Worm (Caenorhabditis elegans) whole organism, young adult: ENCODE results near the gene C54C6.7.
A peak's percentile ranks its signal among the peaks of the same experiment; 100 is the strongest.

Experiments used
- B0019.2 ChIP-seq: fragments of 200-800 bp; sonication (Bioruptor generic); conservative IDR thresholded peaks from 2 replicates; pipeline ENCODE4 v1.3.6; 2022; ENCODE audit warnings: missing genetic modification reagents, missing genetic modification characterization, missing compliant biosample characterization
- F10E7.11 ChIP-seq: sonication (generic microtip); optimal IDR thresholded peaks from 2 replicates; lab custom pipeline; 2017; ENCODE audit warnings: mild to moderate bottlenecking, missing genetic modification characterization, moderate library complexity, missing compliant biosample characterization
- F22D6.2 ChIP-seq: sonication (generic microtip); optimal IDR thresholded peaks from 2 replicates; lab custom pipeline; 2016; ENCODE audit warnings: mild to moderate bottlenecking, missing genetic modification characterization, missing compliant biosample characterization
- F23B12.7 ChIP-seq: sonication (generic microtip); optimal IDR thresholded peaks from 2 replicates; lab custom pipeline; 2017; ENCODE audit warnings: missing genetic modification characterization, mild to moderate bottlenecking, missing compliant biosample characterization, antibody characterized with exemption, moderate library complexity; ENCODE audit not compliant: insufficient read depth
- F33H1.4 ChIP-seq: fragments of 200-800 bp; sonication (Bioruptor generic); IDR thresholded peaks from 2 replicates; pipeline ENCODE4 v1.3.6; 2022; ENCODE audit warnings: missing genetic modification reagents, missing genetic modification characterization, missing compliant biosample characterization
- F39B2.1 ChIP-seq: fragments of 200-800 bp; sonication (Bioruptor generic); IDR thresholded peaks from 2 replicates; pipeline ENCODE4 v1.3.6; 2022; ENCODE audit warnings: missing genetic modification reagents, missing genetic modification characterization, missing compliant biosample characterization
- F52B5.7 ChIP-seq: sonication (generic microtip); optimal IDR thresholded peaks from 2 replicates; lab custom pipeline; 2016; ENCODE audit warnings: mild to moderate bottlenecking, missing genetic modification characterization, missing compliant biosample characterization
- K11D2.4 ChIP-seq: fragments of 200-800 bp; sonication (Bioruptor generic); IDR thresholded peaks from 2 replicates; pipeline ENCODE4 v1.3.6; 2022; ENCODE audit warnings: missing genetic modification reagents, missing genetic modification characterization, missing compliant biosample characterization
- K12H6.12 ChIP-seq: fragments of 200-800 bp; sonication (Bioruptor generic); optimal IDR thresholded peaks from 2 replicates; lab custom pipeline; 2018; ENCODE audit warnings: mild to moderate bottlenecking, missing genetic modification characterization, missing compliant biosample characterization
- T07F8.4 ChIP-seq: sonication (generic microtip); optimal IDR thresholded peaks from 2 replicates; lab custom pipeline; 2016; ENCODE audit warnings: mild to moderate bottlenecking, missing genetic modification characterization, moderate library complexity, missing compliant biosample characterization
- Y56A3A.18 ChIP-seq: fragments of 200-800 bp; sonication (Bioruptor generic); IDR thresholded peaks from 2 replicates; pipeline ENCODE4 v1.3.6; 2022; ENCODE audit warnings: missing genetic modification reagents, missing genetic modification characterization, missing compliant biosample characterization
- attf-5 ChIP-seq: fragments of 200-800 bp; sonication (Bioruptor generic); optimal IDR thresholded peaks from 2 replicates; lab custom pipeline; 2018; ENCODE audit warnings: mild to moderate bottlenecking, missing genetic modification characterization, missing compliant biosample characterization
- ccch-3 ChIP-seq: fragments of 200-800 bp; sonication (Bioruptor generic); optimal IDR thresholded peaks from 2 replicates; lab custom pipeline; 2018; ENCODE audit warnings: mild to moderate bottlenecking, missing genetic modification characterization, missing compliant biosample characterization
- cebp-1 ChIP-seq, 2 experiments: fragments of 200-800 bp in 1 of 2; sonication (Bioruptor generic) in 1 of 2; sonication (generic microtip) in 1 of 2; IDR thresholded peaks in 1 of 2; optimal IDR thresholded peaks in 1 of 2; 2 replicates each; pipeline versions ENCODE4 v1.3.6 to Lab custom; 2017 to 2022; ENCODE audit warnings: missing compliant biosample characterization in 2 of 2, missing genetic modification characterization in 2 of 2, mild to moderate bottlenecking in 1 of 2, missing genetic modification reagents in 1 of 2, moderate library complexity in 1 of 2
- ceh-100 ChIP-seq: fragments of 200-800 bp; sonication (Bioruptor generic); IDR thresholded peaks from 2 replicates; pipeline ENCODE4 v1.3.6; 2022; ENCODE audit warnings: missing genetic modification reagents, missing genetic modification characterization, missing compliant biosample characterization
- ceh-27 ChIP-seq: fragments of 200-800 bp; sonication (Bioruptor generic); optimal IDR thresholded peaks from 2 replicates; lab custom pipeline; 2018; ENCODE audit warnings: mild to moderate bottlenecking, missing genetic modification characterization, moderate library complexity, missing compliant biosample characterization
- ceh-40 ChIP-seq: fragments of 200-800 bp; sonication (Bioruptor generic); IDR thresholded peaks from 2 replicates; pipeline ENCODE4 v1.3.6; 2022; ENCODE audit warnings: missing genetic modification characterization, missing compliant biosample characterization
- ceh-91 ChIP-seq: fragments of 200-800 bp; sonication (Bioruptor generic); IDR thresholded peaks from 2 replicates; pipeline ENCODE4 v1.3.6; 2022; ENCODE audit warnings: missing genetic modification reagents, missing genetic modification characterization, missing compliant biosample characterization
- dox-1 ChIP-seq: fragments of 200-800 bp; sonication (Bioruptor generic); IDR thresholded peaks from 2 replicates; pipeline ENCODE4 v1.3.6; 2022; ENCODE audit warnings: missing genetic modification reagents, missing genetic modification characterization, missing compliant biosample characterization
- dpff-1 ChIP-seq: sonication (generic microtip); optimal IDR thresholded peaks from 2 replicates; lab custom pipeline; 2017; ENCODE audit warnings: mild to moderate bottlenecking, missing genetic modification characterization, missing compliant biosample characterization
- efl-1 ChIP-seq: fragments of 150-350 bp; optimal IDR thresholded peaks from 2 replicates; lab custom pipeline; 2014; ENCODE audit warnings: missing biosample characterization, missing genetic modification reagents, missing genetic modification characterization
- egl-44 ChIP-seq: fragments of 200-800 bp; sonication (Bioruptor generic); IDR thresholded peaks from 2 replicates; pipeline ENCODE4 v1.3.6; 2022; ENCODE audit warnings: missing genetic modification reagents, missing genetic modification characterization, missing compliant biosample characterization
- ekl-4 ChIP-seq: fragments of 200-800 bp; sonication (Bioruptor generic); IDR thresholded peaks from 2 replicates; pipeline ENCODE4 v1.3.6; 2022; ENCODE audit warnings: missing genetic modification reagents, missing genetic modification characterization, missing compliant biosample characterization
- lin-40 ChIP-seq: sonication (generic microtip); optimal IDR thresholded peaks from 2 replicates; lab custom pipeline; 2016; ENCODE audit warnings: missing genetic modification characterization, mild to moderate bottlenecking, missing compliant biosample characterization, missing genotype, missing genetic modification reagents
- lin-54 ChIP-seq: fragments of 200-800 bp; sonication (Bioruptor generic); optimal IDR thresholded peaks from 2 replicates; lab custom pipeline; 2018; ENCODE audit warnings: mild to moderate bottlenecking, missing genetic modification characterization, missing compliant biosample characterization
- lsl-1 ChIP-seq: fragments of 200-800 bp; sonication (Bioruptor generic); optimal IDR thresholded peaks from 2 replicates; lab custom pipeline; 2018; ENCODE audit warnings: mild to moderate bottlenecking, missing genetic modification characterization, moderate library complexity, missing compliant biosample characterization
- madf-10 ChIP-seq: sonication (generic microtip); optimal IDR thresholded peaks from 2 replicates; lab custom pipeline; 2016; ENCODE audit warnings: mild to moderate bottlenecking, missing genetic modification characterization, missing compliant biosample characterization
- madf-6 ChIP-seq: fragments of 200-800 bp; sonication (Bioruptor generic); IDR thresholded peaks from 2 replicates; pipeline ENCODE4 v1.3.6; 2022; ENCODE audit warnings: missing genetic modification reagents, missing genetic modification characterization, missing compliant biosample characterization
- mcd-1 ChIP-seq: fragments of 200-800 bp; sonication (Bioruptor generic); IDR thresholded peaks from 2 replicates; pipeline ENCODE4 v1.3.6; 2022; ENCODE audit warnings: missing genetic modification reagents, missing genetic modification characterization, missing compliant biosample characterization
- nfya-1 ChIP-seq: sonication (generic microtip); optimal IDR thresholded peaks from 2 replicates; lab custom pipeline; 2017; ENCODE audit warnings: antibody characterized with exemption, missing compliant biosample characterization, missing genetic modification characterization, borderline replicate concordance; ENCODE audit not compliant: insufficient read depth
- nfyb-1 ChIP-seq: fragments of 200-800 bp; sonication (Bioruptor generic); IDR thresholded peaks from 2 replicates; pipeline ENCODE4 v1.3.6; 2022; ENCODE audit warnings: missing genetic modification reagents, missing genetic modification characterization, missing compliant biosample characterization
- pbrm-1 ChIP-seq: fragments of 200-800 bp; sonication (Bioruptor generic); IDR thresholded peaks from 2 replicates; pipeline ENCODE4 v1.3.6; 2022; ENCODE audit warnings: missing genetic modification reagents, missing genetic modification characterization, missing compliant biosample characterization
- snpc-4 ChIP-seq, 5 experiments: fragments of 150-350 bp in 1 of 5; sonication (generic microtip) in 4 of 5; optimal IDR thresholded peaks; 2 replicates each; lab custom pipeline; 2014 to 2018; ENCODE audit warnings: missing genetic modification characterization in 5 of 5, missing biosample characterization in 3 of 5, antibody characterized with exemption in 2 of 5, mild to moderate bottlenecking in 2 of 5, missing compliant biosample characterization in 2 of 5, missing genotype in 2 of 5, moderate library complexity in 2 of 5, missing genetic modification reagents in 1 of 5
- somi-1 ChIP-seq: fragments of 200-800 bp; sonication (Bioruptor generic); optimal IDR thresholded peaks from 2 replicates; lab custom pipeline; 2018; ENCODE audit warnings: mild to moderate bottlenecking, missing genetic modification characterization, missing compliant biosample characterization
- tbp1 ChIP-seq: fragments of 200-800 bp; sonication (Bioruptor generic); optimal IDR thresholded peaks from 2 replicates; lab custom pipeline; 2018; ENCODE audit warnings: mild to moderate bottlenecking, missing genetic modification characterization, missing compliant biosample characterization
- tlf-1 ChIP-seq: fragments of 200-800 bp; sonication (Bioruptor generic); optimal IDR thresholded peaks from 2 replicates; lab custom pipeline; 2018; ENCODE audit warnings: mild to moderate bottlenecking, missing genetic modification characterization, missing compliant biosample characterization
- zim-3 ChIP-seq: sonication (generic microtip); optimal IDR thresholded peaks from 2 replicates; lab custom pipeline; 2017; ENCODE audit warnings: mild to moderate bottlenecking, missing genetic modification characterization, moderate library complexity, missing compliant biosample characterization
- ztf-25 ChIP-seq: fragments of 200-800 bp; sonication (Bioruptor generic); IDR thresholded peaks from 2 replicates; pipeline ENCODE4 v1.3.6; 2022; ENCODE audit warnings: missing genetic modification reagents, missing genetic modification characterization, missing compliant biosample characterization
- ztf-26 ChIP-seq: sonication (generic microtip); optimal IDR thresholded peaks from 2 replicates; lab custom pipeline; 2017; ENCODE audit warnings: missing genetic modification characterization, missing compliant biosample characterization
- ztf-28 ChIP-seq: fragments of 200-800 bp; sonication (Bioruptor generic); IDR thresholded peaks from 2 replicates; pipeline ENCODE4 v1.3.6; 2022; ENCODE audit warnings: missing genetic modification reagents, missing genetic modification characterization, missing compliant biosample characterization
- ztf-6 ChIP-seq: fragments of 200-800 bp; sonication (Bioruptor generic); IDR thresholded peaks from 2 replicates; pipeline ENCODE4 v1.3.6; 2022; ENCODE audit warnings: missing genetic modification reagents, missing genetic modification characterization, missing compliant biosample characterization

The C54C6.7 gene

ce11 chrIII:3540424-3540823 is 5.8 kb downstream of the C54C6.7 start:
- TF ChIP-seq tlf-1 (GFP tag; lab: Kevin White, UChicago), result no peak
- TF ChIP-seq madf-10, result peak; percentile 17
- TF ChIP-seq B0019.2, result 0 out of 2 replicates have a peak, but pooled peaks have one; percentile 32
- peak; percentile 24 for TF ChIP-seq ceh-27
- TF ChIP-seq tbp1 (GFP tag; lab: Kevin White, UChicago), result peak; percentile 31
- TF ChIP-seq ceh-100 (GFP tag; lab: Robert Waterston, UW), result peak; percentile 97
- peak; percentile 75 for TF ChIP-seq attf-5 (GFP tag; lab: Kevin White, UChicago)
- TF ChIP-seq F23B12.7 (tag; lab: Kevin White, UChicago), result peak; percentile 2
- TF ChIP-seq cebp-1 (GFP tag; IDR thresholded peaks at IDR 0.05; lab: Robert Waterston, UW), result no peak
- peak; percentile 41 for TF ChIP-seq cebp-1 (tag; optimal IDR thresholded peaks at IDR 0.05; lab: Kevin White, UChicago)
- peak; percentile 52 for TF ChIP-seq lsl-1 (GFP tag; lab: Kevin White, UChicago)
- TF ChIP-seq K11D2.4 (GFP tag; lab: Robert Waterston, UW), result no peak
- TF ChIP-seq snpc-4 (GFP tag; optimal IDR thresholded peaks at IDR 0.05; lab: Kevin White, UChicago), result no peak
- TF ChIP-seq snpc-4 (tag; optimal IDR thresholded peaks at IDR 0.05; lab: Kevin White, UChicago), result no peak
- TF ChIP-seq efl-1 (GFP tag; lab: Kevin White, UChicago), result peak; percentile 5
- peak; percentile 19 for TF ChIP-seq lin-40 (tag; lab: Kevin White, UChicago)
- no peak for TF ChIP-seq somi-1 (GFP tag; lab: Kevin White, UChicago)
- TF ChIP-seq F52B5.7 (tag; lab: Kevin White, UChicago), result no peak
- TF ChIP-seq ztf-26 (tag; lab: Kevin White, UChicago), result peak; percentile 15
- peak; percentile 30 for TF ChIP-seq K12H6.12 (tag; lab: Kevin White, UChicago)
- no peak for TF ChIP-seq madf-6 (GFP tag; lab: Robert Waterston, UW)
- peak; percentile 86 for TF ChIP-seq mcd-1
- TF ChIP-seq dox-1, result 0 out of 2 replicates have a peak, but pooled peaks have one; percentile 28
- no peak for TF ChIP-seq nfya-1 (tag; lab: Kevin White, UChicago)
- peak; percentile 45; the same call in 1 of the 2 replicates for TF ChIP-seq F33H1.4 (GFP tag; lab: Robert Waterston, UW)
- TF ChIP-seq lin-54, result peak; percentile 31
- TF ChIP-seq egl-44 (GFP tag; lab: Robert Waterston, UW), result no peak
- TF ChIP-seq, all 124 proteins: peak for 17

- no peak for TF ChIP-seq dpff-1 (tag; lab: Kevin White, UChicago)
- TF ChIP-seq ztf-25, result no peak
- no peak for TF ChIP-seq K12H6.12 (tag; lab: Kevin White, UChicago)
- TF ChIP-seq dox-1, result no peak
- TF ChIP-seq ceh-40 (GFP tag; lab: Robert Waterston, UW), result no peak
- TF ChIP-seq F39B2.1, result no peak
- TF ChIP-seq pbrm-1, result no peak
- TF ChIP-seq F22D6.2, result no peak
- no peak for TF ChIP-seq F10E7.11
- no peak for TF ChIP-seq ztf-28 (GFP tag; lab: Robert Waterston, UW)
- no peak for TF ChIP-seq ztf-6 (GFP tag; lab: Robert Waterston, UW)
- TF ChIP-seq F52B5.7 (tag; lab: Kevin White, UChicago), result no peak
- TF ChIP-seq nfyb-1, result no peak
- TF ChIP-seq ceh-91 (GFP tag; lab: Robert Waterston, UW), result no peak
- TF ChIP-seq ekl-4, result no peak
- no peak for TF ChIP-seq T07F8.4 (tag; lab: Kevin White, UChicago)
- no peak for TF ChIP-seq zim-3
- TF ChIP-seq Y56A3A.18 (GFP tag; lab: Robert Waterston, UW), result no peak
- no peak for TF ChIP-seq lin-54
- TF ChIP-seq ccch-3 (GFP tag; lab: Kevin White, UChicago), result no peak
These were observed 6.7 kb downstream of the C54C6.7 start for ce11 chrIII:3539499-3539898.
